Worm (Caenorhabditis elegans): ENCODE measurements around the gene hlh-6.

DNA sequence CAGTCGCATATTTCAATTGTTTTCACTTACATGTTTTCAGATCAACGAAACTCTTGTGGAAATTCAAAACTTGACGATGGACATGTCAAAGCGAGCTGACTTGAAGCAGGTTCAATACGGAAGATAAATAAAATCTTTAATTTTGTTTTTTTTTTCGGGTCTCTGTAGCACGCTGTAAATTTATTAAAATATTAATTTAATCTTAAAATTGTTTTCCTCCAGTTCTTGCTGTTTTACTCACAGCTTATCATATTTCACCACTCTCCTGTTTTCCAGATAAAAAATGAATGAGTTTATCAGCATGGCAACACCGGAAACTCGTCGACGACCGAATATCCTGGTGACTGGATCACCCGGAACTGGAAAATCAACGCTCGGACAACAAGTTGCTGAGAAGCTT lies 18.2 kb downstream of the hlh-6 start, which contains the start of gene E02H1.6:
- TF ChIP-seq snpc-4 (tag; optimal IDR thresholded peaks at IDR 0.05) = no peak
- no peak for TF ChIP-seq ztf-11 (tag; optimal IDR thresholded peaks at IDR 0.05)
- no peak for TF ChIP-seq unc-39 (tag; optimal IDR thresholded peaks at IDR 0.05)
- no peak for TF ChIP-seq ceh-82 (tag; optimal IDR thresholded peaks at IDR 0.05)
- TF ChIP-seq unc-62 (GFP tag; optimal IDR thresholded peaks at IDR 0.05) = no peak
- TF ChIP-seq aly-2 (tag; optimal IDR thresholded peaks at IDR 0.05) = no peak
- no peak for TF ChIP-seq nhr-12 (tag; optimal IDR thresholded peaks at IDR 0.05)
- TF ChIP-seq lin-13 (GFP tag; optimal IDR thresholded peaks at IDR 0.05) = no peak
- TF ChIP-seq egl-27 (tag; optimal IDR thresholded peaks at IDR 0.05) = no peak
- no peak for TF ChIP-seq Y55F3AM.14 (GFP tag; optimal IDR thresholded peaks at IDR 0.05)
- no peak for TF ChIP-seq unc-55 (GFP tag; optimal IDR thresholded peaks at IDR 0.05)
- no peak for TF ChIP-seq sma-9 (GFP tag; optimal IDR thresholded peaks at IDR 0.05)
- TF ChIP-seq sma-9 (tag; optimal IDR thresholded peaks at IDR 0.05) = no peak
- TF ChIP-seq ama-1 (optimal IDR thresholded peaks at IDR 0.05) = no peak

Measured in whole organism, L2 larva.